Worm (Caenorhabditis elegans) whole organism, young adult: ENCODE results near the gene drd-1.

Experiments
- B0019.2 ChIP-seq: fragments of 200-800 bp; sonication (Bioruptor generic); conservative IDR thresholded peaks from 2 replicates; pipeline ENCODE4 v1.3.6; 2022; ENCODE audit warnings: missing genetic modification reagents, missing genetic modification characterization, missing compliant biosample characterization
- B0035.1 ChIP-seq: sonication (generic microtip); optimal IDR thresholded peaks from 2 replicates; lab custom pipeline; 2016; ENCODE audit warnings: missing genetic modification characterization, mild to moderate bottlenecking, missing compliant biosample characterization, missing genotype, missing genetic modification reagents
- C17E4.6 ChIP-seq: fragments of 200-800 bp; sonication (Bioruptor generic); IDR thresholded peaks from 2 replicates; pipeline ENCODE4 v1.3.6; 2022; ENCODE audit warnings: missing genetic modification reagents, missing genetic modification characterization, missing compliant biosample characterization
- F10E7.11 ChIP-seq: sonication (generic microtip); optimal IDR thresholded peaks from 2 replicates; lab custom pipeline; 2017; ENCODE audit warnings: mild to moderate bottlenecking, missing genetic modification characterization, moderate library complexity, missing compliant biosample characterization
- F22D6.2 ChIP-seq: sonication (generic microtip); optimal IDR thresholded peaks from 2 replicates; lab custom pipeline; 2016; ENCODE audit warnings: mild to moderate bottlenecking, missing genetic modification characterization, missing compliant biosample characterization
- F52B5.7 ChIP-seq: sonication (generic microtip); optimal IDR thresholded peaks from 2 replicates; lab custom pipeline; 2016; ENCODE audit warnings: mild to moderate bottlenecking, missing genetic modification characterization, missing compliant biosample characterization
- T07F8.4 ChIP-seq: sonication (generic microtip); optimal IDR thresholded peaks from 2 replicates; lab custom pipeline; 2016; ENCODE audit warnings: mild to moderate bottlenecking, missing genetic modification characterization, moderate library complexity, missing compliant biosample characterization
- T26A5.8 ChIP-seq: sonication (generic microtip); optimal IDR thresholded peaks from 2 replicates; lab custom pipeline; 2016; ENCODE audit warnings: missing genetic modification characterization, missing compliant biosample characterization
- Y53F4B.3 ChIP-seq: fragments of 200-800 bp; sonication (Bioruptor generic); IDR thresholded peaks from 2 replicates; pipeline ENCODE4 v1.3.6; 2022; ENCODE audit warnings: missing genetic modification reagents, missing genetic modification characterization, missing compliant biosample characterization
- ZK185.1 ChIP-seq: sonication (generic microtip); optimal IDR thresholded peaks from 2 replicates; lab custom pipeline; 2016; ENCODE audit warnings: mild to moderate bottlenecking, missing genetic modification characterization, missing compliant biosample characterization; ENCODE audit not compliant: poor library complexity, severe bottlenecking
- ama-1 ChIP-seq, 3 experiments: fragments of 150-350 bp in 1 of 3; sonication (generic microtip) in 2 of 3; optimal IDR thresholded peaks; 2 replicates each; lab custom pipeline; 2014 to 2018; ENCODE audit warnings: missing biosample characterization in 2 of 3, missing genetic modification characterization in 2 of 3, missing genetic modification reagents in 2 of 3
- aptf-2 ChIP-seq: fragments of 200-800 bp; sonication (Bioruptor generic); conservative IDR thresholded peaks from 2 replicates; pipeline ENCODE4 v1.3.6; 2022; ENCODE audit warnings: missing genetic modification reagents, missing genetic modification characterization, missing compliant biosample characterization
- attf-5 ChIP-seq: fragments of 200-800 bp; sonication (Bioruptor generic); optimal IDR thresholded peaks from 2 replicates; lab custom pipeline; 2018; ENCODE audit warnings: mild to moderate bottlenecking, missing genetic modification characterization, missing compliant biosample characterization
- bed-1 ChIP-seq: fragments of 200-800 bp; sonication (Bioruptor generic); IDR thresholded peaks from 2 replicates; pipeline ENCODE4 v1.3.6; 2022; ENCODE audit warnings: missing genetic modification reagents, missing genetic modification characterization, missing compliant biosample characterization
- cebp-2 ChIP-seq: fragments of 200-800 bp; sonication (Bioruptor generic); IDR thresholded peaks from 2 replicates; pipeline ENCODE4 v1.3.6; 2022; ENCODE audit warnings: missing genetic modification characterization, missing compliant biosample characterization
- ceh-100 ChIP-seq: fragments of 200-800 bp; sonication (Bioruptor generic); IDR thresholded peaks from 2 replicates; pipeline ENCODE4 v1.3.6; 2022; ENCODE audit warnings: missing genetic modification reagents, missing genetic modification characterization, missing compliant biosample characterization
- ceh-40 ChIP-seq: fragments of 200-800 bp; sonication (Bioruptor generic); IDR thresholded peaks from 2 replicates; pipeline ENCODE4 v1.3.6; 2022; ENCODE audit warnings: missing genetic modification characterization, missing compliant biosample characterization
- chd-7 ChIP-seq: sonication (generic microtip); optimal IDR thresholded peaks from 2 replicates; lab custom pipeline; 2016; ENCODE audit warnings: mild to moderate bottlenecking, missing genetic modification characterization, moderate library complexity, missing compliant biosample characterization
- dox-1 ChIP-seq: fragments of 200-800 bp; sonication (Bioruptor generic); IDR thresholded peaks from 2 replicates; pipeline ENCODE4 v1.3.6; 2022; ENCODE audit warnings: missing genetic modification reagents, missing genetic modification characterization, missing compliant biosample characterization
- dpl-1 ChIP-seq: fragments of 150-350 bp; optimal IDR thresholded peaks from 2 replicates; lab custom pipeline; 2014; ENCODE audit warnings: missing biosample characterization, missing genetic modification reagents, missing genetic modification characterization
- egl-18 ChIP-seq: fragments of 200-800 bp; sonication (Bioruptor generic); IDR thresholded peaks from 2 replicates; pipeline ENCODE4 v1.3.6; 2022; ENCODE audit warnings: missing genetic modification reagents, missing genetic modification characterization, missing compliant biosample characterization
- egrh-3 ChIP-seq: fragments of 200-800 bp; sonication (Bioruptor generic); IDR thresholded peaks from 2 replicates; pipeline ENCODE4 v1.3.6; 2022; ENCODE audit warnings: missing genetic modification reagents, missing genetic modification characterization, missing compliant biosample characterization
- ekl-4 ChIP-seq: fragments of 200-800 bp; sonication (Bioruptor generic); IDR thresholded peaks from 2 replicates; pipeline ENCODE4 v1.3.6; 2022; ENCODE audit warnings: missing genetic modification reagents, missing genetic modification characterization, missing compliant biosample characterization
- him-1 ChIP-seq: sonication (generic microtip); optimal IDR thresholded peaks from 2 replicates; lab custom pipeline; 2016; ENCODE audit warnings: missing genotype, missing genetic modification reagents, missing genetic modification characterization, missing compliant biosample characterization
- let-526 ChIP-seq: fragments of 200-800 bp; sonication (Bioruptor generic); IDR thresholded peaks from 2 replicates; pipeline ENCODE4 v1.3.6; 2022; ENCODE audit warnings: missing genetic modification reagents, missing genetic modification characterization, missing compliant biosample characterization
- lin-35 ChIP-seq, 3 experiments: fragments of 150-350 bp in 2 of 3; sonication (generic microtip) in 1 of 3; optimal IDR thresholded peaks; 2 replicates each; lab custom pipeline; 2014 to 2018; ENCODE audit warnings: missing biosample characterization in 3 of 3, missing genetic modification characterization in 3 of 3, missing genetic modification reagents in 3 of 3
- lin-54 ChIP-seq: fragments of 200-800 bp; sonication (Bioruptor generic); optimal IDR thresholded peaks from 2 replicates; lab custom pipeline; 2018; ENCODE audit warnings: mild to moderate bottlenecking, missing genetic modification characterization, missing compliant biosample characterization
- lsl-1 ChIP-seq: fragments of 200-800 bp; sonication (Bioruptor generic); optimal IDR thresholded peaks from 2 replicates; lab custom pipeline; 2018; ENCODE audit warnings: mild to moderate bottlenecking, missing genetic modification characterization, moderate library complexity, missing compliant biosample characterization
- mcd-1 ChIP-seq: fragments of 200-800 bp; sonication (Bioruptor generic); IDR thresholded peaks from 2 replicates; pipeline ENCODE4 v1.3.6; 2022; ENCODE audit warnings: missing genetic modification reagents, missing genetic modification characterization, missing compliant biosample characterization
- mel-28 ChIP-seq: sonication (generic microtip); optimal IDR thresholded peaks from 2 replicates; lab custom pipeline; 2016; ENCODE audit warnings: borderline replicate concordance, mild to moderate bottlenecking, missing genetic modification characterization, missing compliant biosample characterization
- mxl-1 ChIP-seq: sonication (generic microtip); optimal IDR thresholded peaks from 2 replicates; lab custom pipeline; 2016; ENCODE audit warnings: missing genetic modification characterization, missing compliant biosample characterization
- rpc-1 ChIP-seq, 2 experiments: fragments of 150-350 bp in 1 of 2; sonication (generic microtip) in 1 of 2; optimal IDR thresholded peaks; 2 replicates each; lab custom pipeline; 2014 to 2018; ENCODE audit warnings: missing biosample characterization in 1 of 2, missing genetic modification characterization in 1 of 2, missing genetic modification reagents in 1 of 2, missing genotype in 1 of 2
- snpc-1.1 ChIP-seq: sonication (generic microtip); optimal IDR thresholded peaks from 2 replicates; lab custom pipeline; 2017; ENCODE audit warnings: missing genetic modification characterization, mild to moderate bottlenecking, missing compliant biosample characterization, antibody characterized with exemption, moderate library complexity, missing genotype, missing genetic modification reagents; ENCODE audit not compliant: insufficient read depth
- tbp1 ChIP-seq: fragments of 200-800 bp; sonication (Bioruptor generic); optimal IDR thresholded peaks from 2 replicates; lab custom pipeline; 2018; ENCODE audit warnings: mild to moderate bottlenecking, missing genetic modification characterization, missing compliant biosample characterization
- tbx-9 ChIP-seq: sonication (generic microtip); optimal IDR thresholded peaks from 2 replicates; lab custom pipeline; 2016; ENCODE audit warnings: borderline replicate concordance, missing genetic modification characterization, inconsistent platforms, missing compliant biosample characterization
- tlf-1 ChIP-seq: fragments of 200-800 bp; sonication (Bioruptor generic); optimal IDR thresholded peaks from 2 replicates; lab custom pipeline; 2018; ENCODE audit warnings: mild to moderate bottlenecking, missing genetic modification characterization, missing compliant biosample characterization
- xnd-1 ChIP-seq: sonication (generic microtip); optimal IDR thresholded peaks from 2 replicates; lab custom pipeline; 2016; ENCODE audit warnings: missing genotype, missing genetic modification reagents, missing genetic modification characterization, missing compliant biosample characterization
- zfh-2 ChIP-seq: fragments of 200-800 bp; sonication (Bioruptor generic); conservative IDR thresholded peaks from 2 replicates; pipeline ENCODE4 v1.3.6; 2022; ENCODE audit warnings: missing genetic modification reagents, missing genetic modification characterization, missing compliant biosample characterization
- ztf-28 ChIP-seq: fragments of 200-800 bp; sonication (Bioruptor generic); IDR thresholded peaks from 2 replicates; pipeline ENCODE4 v1.3.6; 2022; ENCODE audit warnings: missing genetic modification reagents, missing genetic modification characterization, missing compliant biosample characterization
- ztf-6 ChIP-seq: fragments of 200-800 bp; sonication (Bioruptor generic); IDR thresholded peaks from 2 replicates; pipeline ENCODE4 v1.3.6; 2022; ENCODE audit warnings: missing genetic modification reagents, missing genetic modification characterization, missing compliant biosample characterization

Gene drd-1

DNA sequence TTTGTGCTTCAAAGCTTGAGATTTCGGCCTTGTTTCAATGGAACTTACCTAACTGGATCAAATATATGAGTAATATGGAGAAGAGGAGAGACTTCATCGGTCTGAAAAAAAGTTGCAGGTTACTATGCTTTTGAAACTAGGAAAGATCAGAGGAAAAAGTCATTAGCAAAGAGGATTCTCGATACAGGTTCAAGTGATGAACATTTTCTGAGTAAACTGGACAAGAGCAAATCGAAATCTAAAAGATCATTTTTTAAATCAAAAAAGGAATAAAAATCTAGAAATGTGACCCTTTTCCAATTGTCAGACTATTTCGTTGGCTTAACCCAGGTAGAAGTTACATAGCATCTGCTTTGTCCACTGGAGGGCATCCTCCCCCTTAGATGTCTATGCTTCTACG, 16.9 kb downstream of the drd-1 start, which contains the start of gene skpo-1 (continued):
- TF ChIP-seq tlf-1 (GFP tag; lab: Kevin White, UChicago) (no peak), F10E7.11 (tag; lab: Kevin White, UChicago) (no peak), F22D6.2 (tag; lab: Kevin White, UChicago) (no peak), T07F8.4 (tag; lab: Kevin White, UChicago) (no peak)

DNA sequence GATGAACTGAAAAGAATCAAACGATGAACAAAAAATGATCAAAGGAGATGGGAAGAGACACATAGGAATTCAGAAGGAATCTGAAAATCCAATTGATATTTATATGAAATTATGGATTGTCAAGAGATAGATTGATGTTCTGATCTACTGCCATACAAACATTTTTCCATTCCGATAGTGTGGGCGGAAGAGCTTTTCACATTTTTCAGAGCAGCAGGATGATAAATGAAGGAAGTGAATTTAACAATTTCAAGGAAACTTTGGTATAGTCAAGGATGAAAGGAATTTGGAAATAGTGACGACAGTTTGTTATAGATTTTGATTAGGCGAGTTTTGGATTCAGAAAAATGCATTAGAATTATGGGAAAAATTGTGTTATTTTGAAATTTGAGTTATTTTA, 17.5 kb downstream of the drd-1 start, which contains the start of gene ubc-24:
TSS of gene ubc-24 (plus strand) at position 301 of the 400 bp plus-strand sequence.
- no peak for TF ChIP-seq attf-5 (GFP tag; lab: Kevin White, UChicago)
- no peak for TF ChIP-seq Y53F4B.3 (GFP tag; lab: Robert Waterston, UW)
- no peak for TF ChIP-seq dpl-1
- TF ChIP-seq snpc-1.1 (tag; lab: Kevin White, UChicago) = no peak
- TF ChIP-seq egl-18 (GFP tag; lab: Robert Waterston, UW) = no peak
- no peak for TF ChIP-seq ztf-28 (GFP tag; lab: Robert Waterston, UW)
- TF ChIP-seq mcd-1 (GFP tag; lab: Robert Waterston, UW) = no peak
- no peak for TF ChIP-seq rpc-1 (optimal IDR thresholded peaks at IDR 0.05; lab: Kevin White, UChicago)
- TF ChIP-seq rpc-1 (tag; optimal IDR thresholded peaks at IDR 0.05; lab: Kevin White, UChicago) = no peak
- no peak for TF ChIP-seq F52B5.7 (tag; lab: Kevin White, UChicago)
- no peak for TF ChIP-seq tbx-9 (tag; lab: Kevin White, UChicago)
- TF ChIP-seq dox-1 (GFP tag; lab: Robert Waterston, UW) = no peak
- TF ChIP-seq C17E4.6 (GFP tag; lab: Robert Waterston, UW) = no peak
- no peak for TF ChIP-seq ZK185.1
- no peak for TF ChIP-seq ekl-4 (GFP tag; lab: Robert Waterston, UW)
- TF ChIP-seq lin-54 (GFP tag; lab: Kevin White, UChicago) = no peak
- no peak for TF ChIP-seq mel-28
- no peak for TF ChIP-seq ceh-100 (GFP tag; lab: Robert Waterston, UW)
- no peak for TF ChIP-seq T07F8.4 (tag; lab: Kevin White, UChicago)
- TF ChIP-seq lsl-1 = no peak

DNA sequence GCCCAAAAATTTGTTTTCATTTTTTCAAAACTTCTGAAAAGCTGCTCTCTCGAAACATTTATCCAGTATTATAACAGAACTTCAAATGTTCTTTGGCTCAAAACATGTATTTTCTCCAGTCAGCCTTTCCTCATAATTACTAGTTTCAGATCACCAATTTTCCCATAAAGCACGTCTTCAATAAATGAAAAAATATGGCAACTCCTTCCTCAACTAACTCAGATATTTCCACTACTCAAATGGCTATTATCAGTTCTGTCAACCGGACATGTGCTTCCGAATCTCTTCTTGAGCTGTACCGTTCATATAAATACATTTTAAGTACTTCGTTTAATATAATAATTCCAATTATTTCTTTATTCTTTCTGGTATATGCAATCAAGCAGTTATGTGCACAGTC, 19.6 kb downstream of the drd-1 start, which contains the start of gene sra-13:
TSS of gene sra-13 (plus strand) at position 195 of the 400 bp plus-strand sequence.
- TF ChIP-seq ceh-100 (GFP tag; lab: Robert Waterston, UW) (no peak), attf-5 (GFP tag; lab: Kevin White, UChicago) (no peak), Y53F4B.3 (GFP tag; lab: Robert Waterston, UW) (no peak), ceh-40 (GFP tag; lab: Robert Waterston, UW) (no peak), xnd-1 (tag; lab: Kevin White, UChicago) (no peak), aptf-2 (GFP tag; lab: Robert Waterston, UW) (no peak), ama-1 (optimal IDR thresholded peaks at IDR 0.05; lab: Kevin White, UChicago) (no peak), ama-1 (GFP tag; optimal IDR thresholded peaks at IDR 0.05; lab: Kevin White, UChicago) (no peak), T26A5.8 (tag; lab: Kevin White, UChicago) (no peak), B0019.2 (no peak), ztf-6 (GFP tag; lab: Robert Waterston, UW) (no peak), egrh-3 (GFP tag; lab: Robert Waterston, UW) (no peak)

DNA sequence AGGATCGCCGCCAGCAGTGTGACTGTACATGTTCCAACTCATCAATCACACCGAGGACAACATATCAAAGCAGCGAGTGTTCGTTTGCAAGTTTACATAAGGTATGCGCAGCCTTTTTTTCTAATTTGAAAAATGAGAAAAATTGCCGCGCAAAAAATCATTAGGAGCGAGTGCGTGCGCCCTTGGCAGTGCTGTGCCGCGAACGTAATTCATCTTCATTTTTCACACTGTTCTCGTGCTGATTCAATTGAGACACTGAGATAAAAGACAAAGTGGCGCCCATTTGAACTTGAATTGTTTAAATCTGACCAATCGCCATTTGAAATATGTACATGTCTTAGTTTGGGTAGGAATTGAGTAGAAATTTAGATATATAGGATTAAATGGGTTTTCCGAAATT, 21.7 kb downstream of the drd-1 start:
- no peak for TF ChIP-seq chd-7 (tag; lab: Kevin White, UChicago)
- TF ChIP-seq tlf-1 (GFP tag; lab: Kevin White, UChicago) = no peak
- no peak for TF ChIP-seq F52B5.7 (tag; lab: Kevin White, UChicago)
- no peak for TF ChIP-seq tbp1 (GFP tag; lab: Kevin White, UChicago)
- TF ChIP-seq zfh-2 (GFP tag; lab: Robert Waterston, UW) = no peak
- no peak for TF ChIP-seq cebp-2 (GFP tag; lab: Robert Waterston, UW)
- TF ChIP-seq bed-1 (GFP tag; lab: Robert Waterston, UW) = no peak
- TF ChIP-seq lin-35 (GFP tag; optimal IDR thresholded peaks at IDR 0.05; lab: Kevin White, UChicago) = no peak
- no peak for TF ChIP-seq B0035.1 (tag; lab: Kevin White, UChicago)
- TF ChIP-seq mxl-1 (tag; lab: Kevin White, UChicago) = no peak
- TF ChIP-seq him-1 (tag; lab: Kevin White, UChicago) = no peak
- TF ChIP-seq let-526 = no peak
